Worm (Caenorhabditis elegans) whole organism, early embryonic: ENCODE data around the gene srh-75.

Source experiments
- ama-1 ChIP-seq: fragments of 150-350 bp; optimal IDR thresholded peaks from 2 replicates; lab custom pipeline; 2014
- ceh-36 ChIP-seq: sonication (generic microtip); optimal IDR thresholded peaks from 2 replicates; lab custom pipeline; 2016; ENCODE audit warnings: missing genetic modification characterization, inconsistent platforms, missing compliant biosample characterization
- hmg-4 ChIP-seq: fragments of 200-800 bp; sonication (Bioruptor generic); optimal IDR thresholded peaks from 2 replicates; lab custom pipeline; 2018; ENCODE audit warnings: mild to moderate bottlenecking, missing genetic modification characterization, missing compliant biosample characterization

- TF ChIP-seq ceh-36 (no peak), ama-1 (no peak), hmg-4 (GFP tag; lab: Kevin White, UChicago) (no peak)
Measured at ce11 chrV:11029309-11029708, 27.6 kb downstream of the srh-75 start.
